Worm (Caenorhabditis elegans): ENCODE data around the gene glr-4.

The glr-4 gene

ce11 chrII:7815406-7815805 is 21.3 kb upstream of the glr-4 start:
- TF ChIP-seq nhr-2 (tag; optimal IDR thresholded peaks at IDR 0.05): peak; percentile 97
- TF ChIP-seq nhr-28 (tag; optimal IDR thresholded peaks at IDR 0.05): no peak
- TF ChIP-seq hlh-1 (tag; optimal IDR thresholded peaks at IDR 0.05): peak; percentile 96
- peak; percentile 23 for TF ChIP-seq ces-1 (GFP tag; optimal IDR thresholded peaks at IDR 0.05)
- no peak for TF ChIP-seq mab-5 (tag; optimal IDR thresholded peaks at IDR 0.05)
- no peak for TF ChIP-seq mep-1 (tag; optimal IDR thresholded peaks at IDR 0.05)
- peak; percentile 71 for TF ChIP-seq cnd-1 (tag; optimal IDR thresholded peaks at IDR 0.05)
- TF ChIP-seq mls-2 (tag; optimal IDR thresholded peaks at IDR 0.05): peak; percentile 30
- no peak for TF ChIP-seq snpc-4 (tag; optimal IDR thresholded peaks at IDR 0.05)
- peak; percentile 77 for TF ChIP-seq zip-8 (tag; optimal IDR thresholded peaks at IDR 0.05)
- TF ChIP-seq ceh-43 (GFP tag; optimal IDR thresholded peaks at IDR 0.05): no peak
- peak; percentile 98 for TF ChIP-seq lin-32 (GFP tag; optimal IDR thresholded peaks at IDR 0.05)
- no peak for TF ChIP-seq elt-1 (tag; optimal IDR thresholded peaks at IDR 0.05; ENCODE audit: borderline replicate concordance, insufficient read depth)
- TF ChIP-seq unc-62 (GFP tag; optimal IDR thresholded peaks at IDR 0.05): peak; percentile 11
- no peak for TF ChIP-seq lsy-2 (tag; optimal IDR thresholded peaks at IDR 0.05)

ce11 chrII:7814915-7815314 is 20.8 kb upstream of the glr-4 start:
- TF ChIP-seq blmp-1 (tag; optimal IDR thresholded peaks at IDR 0.05): no peak
- TF ChIP-seq nhr-76 (tag; optimal IDR thresholded peaks at IDR 0.05): no peak
- no peak for TF ChIP-seq elt-3 (tag; optimal IDR thresholded peaks at IDR 0.05)
- no peak for TF ChIP-seq bed-3 (GFP tag; optimal IDR thresholded peaks at IDR 0.05)
- no peak for TF ChIP-seq ceh-39 (tag; optimal IDR thresholded peaks at IDR 0.05)
- no peak for TF ChIP-seq flh-1 (GFP tag; optimal IDR thresholded peaks at IDR 0.05)
- no peak for TF ChIP-seq unc-62 (GFP tag; optimal IDR thresholded peaks at IDR 0.05)
- no peak for TF ChIP-seq lsy-2 (tag; optimal IDR thresholded peaks at IDR 0.05)
- TF ChIP-seq tbx-8 (GFP tag; optimal IDR thresholded peaks at IDR 0.05): no peak
- no peak for TF ChIP-seq sem-2 (GFP tag; optimal IDR thresholded peaks at IDR 0.05)

- TF ChIP-seq sptf-1 (tag; optimal IDR thresholded peaks at IDR 0.05) (peak; percentile 55), ham-2 (GFP tag; optimal IDR thresholded peaks at IDR 0.05) (peak; percentile 38), ceh-43 (GFP tag; optimal IDR thresholded peaks at IDR 0.05) (peak; percentile 57), flh-1 (GFP tag; optimal IDR thresholded peaks at IDR 0.05) (no peak), pha-4 (tag; optimal IDR thresholded peaks at IDR 0.05) (peak; percentile 43), lsy-2 (tag; optimal IDR thresholded peaks at IDR 0.05) (no peak), nhr-76 (tag; optimal IDR thresholded peaks at IDR 0.05) (no peak), ceh-83 (GFP tag; optimal IDR thresholded peaks at IDR 0.05) (no peak), mep-1 (tag; optimal IDR thresholded peaks at IDR 0.05) (no peak), lin-32 (GFP tag; optimal IDR thresholded peaks at IDR 0.05) (no peak), blmp-1 (tag; optimal IDR thresholded peaks at IDR 0.05) (no peak), drap-1 (GFP tag; optimal IDR thresholded peaks at IDR 0.05) (no peak), elt-1 (tag; optimal IDR thresholded peaks at IDR 0.05; ENCODE audit: borderline replicate concordance, insufficient read depth) (peak; percentile 28), M03D4.4 (tag; optimal IDR thresholded peaks at IDR 0.05) (no peak), lin-13 (tag; optimal IDR thresholded peaks at IDR 0.05) (no peak), nhr-237 (tag; optimal IDR thresholded peaks at IDR 0.05) (no peak), cnd-1 (tag; optimal IDR thresholded peaks at IDR 0.05) (no peak), zip-8 (tag; optimal IDR thresholded peaks at IDR 0.05) (no peak), sem-2 (GFP tag; optimal IDR thresholded peaks at IDR 0.05) (no peak), mab-5 (tag; optimal IDR thresholded peaks at IDR 0.05) (peak; percentile 13), ceh-39 (tag; optimal IDR thresholded peaks at IDR 0.05) (no peak), ztf-11 (tag; optimal IDR thresholded peaks at IDR 0.05) (peak; percentile 45), unc-39 (tag; optimal IDR thresholded peaks at IDR 0.05) (no peak), elt-3 (tag; optimal IDR thresholded peaks at IDR 0.05) (no peak), nhr-2 (tag; optimal IDR thresholded peaks at IDR 0.05) (peak; percentile 98), nhr-28 (tag; optimal IDR thresholded peaks at IDR 0.05) (no peak), nhr-12 (tag; optimal IDR thresholded peaks at IDR 0.05) (no peak), tbx-8 (GFP tag; optimal IDR thresholded peaks at IDR 0.05) (no peak), snpc-4 (tag; optimal IDR thresholded peaks at IDR 0.05) (no peak), unc-120 (tag; optimal IDR thresholded peaks at IDR 0.05; ENCODE audit: poor library complexity, severe bottlenecking) (no peak), hlh-1 (tag; optimal IDR thresholded peaks at IDR 0.05) (no peak), mls-2 (tag; optimal IDR thresholded peaks at IDR 0.05) (peak; percentile 87), bed-3 (GFP tag; optimal IDR thresholded peaks at IDR 0.05) (no peak), unc-62 (GFP tag; optimal IDR thresholded peaks at IDR 0.05) (peak; percentile 93), ces-1 (GFP tag; optimal IDR thresholded peaks at IDR 0.05) (peak; percentile 67)
Observed at ce11 chrII:7814215-7814614, 20.1 kb upstream of the glr-4 start.
